Fruit fly (Drosophila melanogaster) whole organism, embryonic: ENCODE measurements around the gene ScpX.

Experiments used
- Ada2b ChIP-seq: fragments of 200-800 bp; sonication (Bioruptor generic); IDR thresholded peaks from 2 replicates; pipeline ENCODE4 v1.3.6; 2022; ENCODE audit warnings: missing biosample characterization, missing genetic modification characterization
- CG10979 ChIP-seq: fragments of 200-800 bp; sonication (Bioruptor generic); optimal IDR thresholded peaks from 2 replicates; lab custom pipeline; 2018; ENCODE audit warnings: missing biosample characterization, mild to moderate bottlenecking, missing genetic modification characterization, moderate library complexity
- CG11093 ChIP-seq: fragments of 200-800 bp; sonication (Bioruptor generic); IDR thresholded peaks from 3 replicates; pipeline ENCODE4 v1.3.6; 2022; ENCODE audit warnings: missing biosample characterization, missing genetic modification characterization
- CG11247 ChIP-seq: fragments of 200-800 bp; sonication (Bioruptor generic); IDR thresholded peaks from 2 replicates; pipeline ENCODE4 v1.3.6; 2022; ENCODE audit warnings: missing biosample characterization, missing genetic modification characterization
- CG15696 ChIP-seq: fragments of 200-800 bp; sonication (Bioruptor generic); optimal IDR thresholded peaks from 2 replicates; lab custom pipeline; 2019; ENCODE audit warnings: missing biosample characterization, mild to moderate bottlenecking, missing genetic modification characterization, moderate library complexity
- CG1602 ChIP-seq: fragments of 200-800 bp; sonication (Bioruptor generic); optimal IDR thresholded peaks from 3 replicates; lab custom pipeline; 2016; ENCODE audit warnings: missing biosample characterization, missing genetic modification characterization
- CG16779 ChIP-seq: fragments of 200-800 bp; sonication (Bioruptor generic); IDR thresholded peaks from 2 replicates; pipeline ENCODE4 v1.3.6; 2022; ENCODE audit warnings: missing biosample characterization, missing genetic modification characterization
- CG18599 ChIP-seq: fragments of 200-800 bp; sonication (Bioruptor generic); optimal IDR thresholded peaks from 3 replicates; lab custom pipeline; 2017; ENCODE audit warnings: missing biosample characterization, missing genetic modification characterization, mild to moderate bottlenecking, moderate library complexity, missing genetic modification reagents
- CG2712 ChIP-seq: fragments of 200-800 bp; optimal IDR thresholded peaks from 3 replicates; lab custom pipeline; 2019; ENCODE audit warnings: missing biosample characterization, mild to moderate bottlenecking, missing genetic modification characterization, moderate library complexity
- CG30020 ChIP-seq: fragments of 200-800 bp; optimal IDR thresholded peaks from 2 replicates; lab custom pipeline; 2019; ENCODE audit warnings: missing biosample characterization, mild to moderate bottlenecking, missing genetic modification characterization, moderate library complexity
- CG30403 ChIP-seq: fragments of 200-800 bp; sonication (Bioruptor generic); optimal IDR thresholded peaks from 3 replicates; lab custom pipeline; 2016; ENCODE audit warnings: missing biosample characterization, missing genetic modification characterization
- CG31365 ChIP-seq: fragments of 200-800 bp; sonication (Bioruptor generic); optimal IDR thresholded peaks from 2 replicates; lab custom pipeline; 2018; ENCODE audit warnings: missing biosample characterization, mild to moderate bottlenecking, missing genetic modification characterization
- CG32772 ChIP-seq: fragments of 200-800 bp; sonication (Bioruptor generic); IDR thresholded peaks from 2 replicates; pipeline ENCODE4 v1.3.6; 2022; ENCODE audit warnings: missing biosample characterization, missing genetic modification characterization
- CG34224 ChIP-seq: fragments of 200-800 bp; sonication (Bioruptor generic); IDR thresholded peaks from 3 replicates; pipeline ENCODE4 v1.3.6; 2022; ENCODE audit warnings: missing biosample characterization, missing genetic modification characterization; ENCODE audit not compliant: partially characterized antibody
- CG42726 ChIP-seq: fragments of 200-800 bp; sonication (Bioruptor generic); IDR thresholded peaks from 2 replicates; pipeline ENCODE4 v1.3.6; 2022; ENCODE audit warnings: missing biosample characterization, missing genetic modification characterization; ENCODE audit not compliant: partially characterized antibody
- CG6813 ChIP-seq: fragments of 200-800 bp; sonication (Bioruptor generic); optimal IDR thresholded peaks from 2 replicates; lab custom pipeline; 2017; ENCODE audit warnings: missing biosample characterization, missing genetic modification characterization, mild to moderate bottlenecking, moderate library complexity, missing genetic modification reagents
- CG7271 ChIP-seq: fragments of 200-800 bp; sonication (Bioruptor generic); optimal IDR thresholded peaks from 2 replicates; lab custom pipeline; 2018; ENCODE audit warnings: missing biosample characterization, mild to moderate bottlenecking, missing genetic modification characterization, moderate library complexity
- CG7745 ChIP-seq: fragments of 200-800 bp; sonication (Bioruptor generic); optimal IDR thresholded peaks from 2 replicates; lab custom pipeline; 2018; ENCODE audit warnings: missing biosample characterization, mild to moderate bottlenecking, missing genetic modification characterization, moderate library complexity
- CG8290 ChIP-seq, 3 experiments: fragments of 200-800 bp; sonication (Bioruptor generic); optimal IDR thresholded peaks; 2 replicates each; lab custom pipeline; 2016 to 2019; ENCODE audit warnings: missing biosample characterization in 3 of 3, missing genetic modification characterization in 3 of 3, mild to moderate bottlenecking in 2 of 3, moderate library complexity in 1 of 3
- Gug ChIP-seq: fragments of 200-800 bp; sonication (Bioruptor generic); IDR thresholded peaks from 4 replicates; pipeline ENCODE4 v1.3.6; 2022; ENCODE audit warnings: missing biosample characterization, missing genetic modification characterization
- H15 ChIP-seq: fragments of 200-800 bp; sonication (Bioruptor generic); IDR thresholded peaks from 3 replicates; pipeline ENCODE4 v1.3.6; 2022; ENCODE audit warnings: missing biosample characterization, missing genetic modification characterization
- Jarid2 ChIP-seq: fragments of 200-800 bp; sonication (Bioruptor generic); optimal IDR thresholded peaks from 3 replicates; lab custom pipeline; 2017; ENCODE audit warnings: mild to moderate bottlenecking, missing biosample characterization, missing genetic modification reagents, missing genetic modification characterization
- Lim3 ChIP-seq: fragments of 200-800 bp; sonication (Bioruptor generic); IDR thresholded peaks from 2 replicates; pipeline ENCODE4 v1.3.6; 2022; ENCODE audit warnings: missing biosample characterization, missing genetic modification characterization
- Meics ChIP-seq: fragments of 200-800 bp; sonication (Bioruptor generic); optimal IDR thresholded peaks from 2 replicates; lab custom pipeline; 2017; ENCODE audit warnings: missing biosample characterization, mild to moderate bottlenecking, missing genetic modification characterization
- NC2α ChIP-seq: fragments of 200-800 bp; sonication (Bioruptor generic); optimal IDR thresholded peaks from 2 replicates; lab custom pipeline; 2016; ENCODE audit warnings: missing biosample characterization, missing genetic modification characterization
- Sox100B ChIP-seq: fragments of 200-800 bp; sonication (Bioruptor generic); optimal IDR thresholded peaks from 3 replicates; lab custom pipeline; 2018; ENCODE audit warnings: missing biosample characterization, mild to moderate bottlenecking, missing genetic modification characterization
- Usf ChIP-seq: fragments of 200-800 bp; sonication (Bioruptor generic); optimal IDR thresholded peaks from 2 replicates; lab custom pipeline; 2017; ENCODE audit warnings: missing genotype, missing biosample characterization, missing genetic modification characterization
- Xrp1 ChIP-seq: fragments of 200-800 bp; sonication (Bioruptor generic); IDR thresholded peaks from 2 replicates; pipeline ENCODE4 v1.3.6; 2022; ENCODE audit warnings: missing biosample characterization, missing genetic modification characterization
- YL-1 ChIP-seq: fragments of 200-800 bp; sonication (Bioruptor generic); optimal IDR thresholded peaks from 3 replicates; lab custom pipeline; 2017; ENCODE audit warnings: missing biosample characterization, mild to moderate bottlenecking, missing genetic modification characterization
- bigmax ChIP-seq: fragments of 200-800 bp; sonication (Bioruptor generic); optimal IDR thresholded peaks from 2 replicates; lab custom pipeline; 2018; ENCODE audit warnings: missing biosample characterization, mild to moderate bottlenecking, missing genetic modification characterization
- bowl ChIP-seq: fragments of 200-800 bp; sonication (Bioruptor generic); IDR thresholded peaks from 2 replicates; pipeline ENCODE4 v1.3.6; 2022; ENCODE audit warnings: missing biosample characterization, missing genetic modification characterization
- btn ChIP-seq: fragments of 200-800 bp; sonication (Bioruptor generic); optimal IDR thresholded peaks from 2 replicates; lab custom pipeline; 2016; ENCODE audit warnings: missing biosample characterization, missing genetic modification characterization
- corto ChIP-seq: fragments of 200-800 bp; sonication (Bioruptor generic); optimal IDR thresholded peaks from 2 replicates; lab custom pipeline; 2016; ENCODE audit warnings: missing biosample characterization, mild to moderate bottlenecking, missing genetic modification characterization, moderate library complexity
- croc ChIP-seq: fragments of 200-800 bp; sonication (Bioruptor generic); conservative IDR thresholded peaks from 3 replicates; pipeline ENCODE4 v1.3.6; 2022; ENCODE audit warnings: missing biosample characterization, missing genetic modification characterization
- dati ChIP-seq: fragments of 200-800 bp; sonication (Bioruptor generic); IDR thresholded peaks from 2 replicates; pipeline ENCODE4 v1.3.6; 2022; ENCODE audit warnings: missing biosample characterization, missing genetic modification characterization
- dysf ChIP-seq: fragments of 200-800 bp; sonication (Bioruptor generic); IDR thresholded peaks from 3 replicates; pipeline ENCODE4 v1.3.6; 2022; ENCODE audit warnings: missing biosample characterization, missing genetic modification characterization
- eve ChIP-seq, 2 experiments: fragments of >200 bp; optimal IDR thresholded peaks; 2 replicates each; lab custom pipeline; 2017; ENCODE audit warnings: missing biosample characterization in 2 of 2, missing genetic modification characterization in 2 of 2
- fd3F ChIP-seq: fragments of 200-800 bp; sonication (Bioruptor generic); optimal IDR thresholded peaks from 2 replicates; lab custom pipeline; 2018; ENCODE audit warnings: missing biosample characterization, mild to moderate bottlenecking, missing genetic modification characterization, moderate library complexity
- fru ChIP-seq: fragments of >200 bp; optimal IDR thresholded peaks from 2 replicates; lab custom pipeline; 2017
- gt ChIP-seq: fragments of 200-800 bp; sonication (Bioruptor generic); IDR thresholded peaks from 2 replicates; pipeline ENCODE4 v1.3.6; 2022; ENCODE audit warnings: missing biosample characterization, missing genetic modification characterization
- lab ChIP-seq: fragments of 200-800 bp; sonication (Bioruptor generic); optimal IDR thresholded peaks from 3 replicates; lab custom pipeline; 2017; ENCODE audit warnings: missing biosample characterization, missing genetic modification characterization, mild to moderate bottlenecking, moderate library complexity, missing genetic modification reagents
- lmd ChIP-seq: fragments of 200-800 bp; sonication (Bioruptor generic); IDR thresholded peaks from 2 replicates; pipeline ENCODE4 v1.3.6; 2022; ENCODE audit warnings: missing biosample characterization, missing genetic modification characterization
- rib ChIP-seq: fragments of 200-800 bp; sonication (Bioruptor generic); IDR thresholded peaks from 2 replicates; pipeline ENCODE4 v1.3.6; 2022; ENCODE audit warnings: missing biosample characterization, missing genetic modification characterization
- row ChIP-seq: fragments of 200-800 bp; sonication (Bioruptor generic); IDR thresholded peaks from 3 replicates; pipeline ENCODE4 v1.3.6; 2022; ENCODE audit warnings: missing biosample characterization, missing genetic modification characterization
- sisA ChIP-seq: fragments of 200-800 bp; sonication (Bioruptor generic); IDR thresholded peaks from 2 replicates; pipeline ENCODE4 v1.3.6; 2022; ENCODE audit warnings: missing biosample characterization, missing genetic modification characterization
- sr ChIP-seq: fragments of 200-800 bp; sonication (Bioruptor generic); IDR thresholded peaks from 3 replicates; pipeline ENCODE4 v1.3.6; 2022; ENCODE audit warnings: missing biosample characterization, missing genetic modification characterization
- unc-4 ChIP-seq: fragments of 200-800 bp; sonication (Bioruptor generic); IDR thresholded peaks from 2 replicates; pipeline ENCODE4 v1.3.6; 2022; ENCODE audit warnings: missing biosample characterization, missing genetic modification characterization; ENCODE audit not compliant: partially characterized antibody
- yki ChIP-seq: fragments of >200 bp; optimal IDR thresholded peaks from 3 replicates; lab custom pipeline; 2018
- zen ChIP-seq: fragments of 200-800 bp; sonication (Bioruptor generic); optimal IDR thresholded peaks from 3 replicates; lab custom pipeline; 2018; ENCODE audit warnings: missing biosample characterization, mild to moderate bottlenecking, missing genetic modification characterization, moderate library complexity

The ScpX gene

DNA sequence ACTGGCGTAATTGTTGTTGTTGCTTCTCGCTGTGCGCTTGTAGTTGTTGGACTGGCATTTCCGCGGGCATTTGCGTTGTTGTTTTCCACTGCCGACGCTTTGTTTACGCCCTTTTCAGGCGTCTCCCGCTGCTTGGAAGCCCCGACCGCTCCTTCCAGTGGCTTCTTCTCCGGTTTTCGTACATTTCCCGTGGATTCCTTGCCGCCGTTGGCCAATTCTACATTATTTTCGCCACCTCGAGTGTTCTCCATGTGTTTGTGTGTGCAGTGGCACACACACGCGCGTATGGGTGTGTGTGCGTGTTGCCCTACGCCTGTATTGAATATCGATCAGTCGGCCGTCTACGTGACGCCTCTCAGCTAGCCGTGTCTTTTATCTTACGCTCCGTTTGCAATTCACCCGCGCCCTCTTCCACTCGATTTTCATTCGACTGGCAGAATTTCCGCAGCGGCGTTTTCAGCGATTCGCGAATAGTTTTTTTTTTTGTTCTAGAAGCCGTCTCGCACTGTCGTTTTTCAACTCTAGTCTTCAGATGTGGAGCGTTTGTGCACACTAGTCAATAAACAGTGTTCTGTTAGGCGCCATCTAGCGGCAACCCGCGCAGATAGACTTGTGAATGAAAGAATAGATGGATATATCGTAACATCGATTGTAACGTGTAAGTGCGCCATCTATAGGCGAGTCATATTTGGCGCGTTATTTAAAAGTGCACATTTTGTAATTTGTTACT lies 8.3 kb downstream of the ScpX start, which contains the start of gene CG10600 (continued):
- peak; percentile 44 for TF ChIP-seq Ada2b (GFP tag; lab: Robert Waterston, UW)
- TF ChIP-seq Xrp1 (GFP tag; lab: Robert Waterston, UW), result peak; percentile 67
- peak; percentile 75 for TF ChIP-seq CG1602 (GFP tag; lab: Kevin White, UChicago)
- TF ChIP-seq rib (GFP tag; lab: Robert Waterston, UW), result peak; percentile 96
- TF ChIP-seq eve (GFP tag; optimal IDR thresholded peaks at IDR 0.05; lab: Kevin White, UChicago), result no peak
- TF ChIP-seq bowl (GFP tag; lab: Robert Waterston, UW), result no peak
- TF ChIP-seq corto, result no peak
- TF ChIP-seq Meics (GFP tag; lab: Kevin White, UChicago), result peak; percentile 76
- TF ChIP-seq CG11093 (GFP tag; lab: Robert Waterston, UW), result no peak
- peak; percentile 73 for TF ChIP-seq zen
- TF ChIP-seq Usf (GFP tag; lab: Kevin White, UChicago), result peak; percentile 53
- peak; percentile 50 for TF ChIP-seq CG10979 (tag; lab: Kevin White, UChicago)
- TF ChIP-seq CG31365 (tag; lab: Kevin White, UChicago), result peak; percentile 67
- peak; percentile 60 for TF ChIP-seq Jarid2 (GFP tag; lab: Kevin White, UChicago)
- TF ChIP-seq CG11247, result peak; percentile 79
- peak; percentile 86 for TF ChIP-seq CG30403 (GFP tag; lab: Kevin White, UChicago)
- peak; percentile 86 for TF ChIP-seq unc-4 (GFP tag; lab: Robert Waterston, UW)
- peak; percentile 98 for TF ChIP-seq YL-1 (GFP tag; lab: Kevin White, UChicago)
- TF ChIP-seq NC2α (GFP tag; lab: Kevin White, UChicago), result peak; percentile 59
- TF ChIP-seq btn (GFP tag; lab: Kevin White, UChicago), result peak; percentile 78
- no peak for TF ChIP-seq Sox100B (GFP tag; lab: Kevin White, UChicago)
- TF ChIP-seq lmd (GFP tag; lab: Robert Waterston, UW), result peak; percentile 59; the same call in 1 of the 2 replicates
- TF ChIP-seq CG7271 (tag; lab: Kevin White, UChicago), result no peak
- TF ChIP-seq CG18599 (GFP tag; lab: Kevin White, UChicago), result peak; percentile 86
- peak; percentile 88; the same call in 2 of the 3 replicates for TF ChIP-seq CG34224 (GFP tag; lab: Robert Waterston, UW)
- peak; percentile 91 for TF ChIP-seq CG42726 (GFP tag; lab: Robert Waterston, UW)
- TF ChIP-seq CG16779 (GFP tag; lab: Robert Waterston, UW), result peak; percentile 74
- peak; percentile 55 for TF ChIP-seq row (GFP tag; lab: Robert Waterston, UW)
- no peak for TF ChIP-seq yki (lab: Kevin White, UChicago)
- TF ChIP-seq CG8290 (GFP tag; optimal IDR thresholded peaks at IDR 0.05; lab: Kevin White, UChicago), result peak; percentile 98
- peak; percentile 75 to 95 for TF ChIP-seq CG8290 (tag; optimal IDR thresholded peaks at IDR 0.05; lab: Kevin White, UChicago)
- TF ChIP-seq CG30020 (tag; lab: Kevin White, UChicago), result peak; percentile 26
- no peak for TF ChIP-seq croc
- TF ChIP-seq bigmax (GFP tag; lab: Kevin White, UChicago), result peak; percentile 18
- TF ChIP-seq CG32772 (GFP tag; lab: Robert Waterston, UW), result peak; percentile 91
- TF ChIP-seq sr (GFP tag; lab: Robert Waterston, UW), result 0 out of 3 replicates have a peak, but pooled peaks have one; percentile 11
- no peak for TF ChIP-seq CG7745 (tag; lab: Kevin White, UChicago)
- peak; percentile 89 for TF ChIP-seq lab
- peak; percentile 56 for TF ChIP-seq CG6813 (GFP tag; lab: Kevin White, UChicago)
- TF ChIP-seq gt (GFP tag; lab: Robert Waterston, UW), result peak; percentile 47; the same call in 1 of the 2 replicates
- TF ChIP-seq dati (GFP tag; lab: Robert Waterston, UW), result peak; percentile 46; the same call in 1 of the 2 replicates
- TF ChIP-seq sisA (GFP tag; lab: Robert Waterston, UW), result peak; percentile 70
- peak; percentile 94 for TF ChIP-seq CG2712 (tag; lab: Kevin White, UChicago)
- TF ChIP-seq fd3F (GFP tag; lab: Kevin White, UChicago), result peak; percentile 58
- peak; percentile 53; the same call in 1 of the 3 replicates for TF ChIP-seq H15 (GFP tag; lab: Robert Waterston, UW)
- peak; percentile 66; the same call in 3 of the 4 replicates for TF ChIP-seq Gug (GFP tag; lab: Robert Waterston, UW)
- no peak for TF ChIP-seq fru (lab: Kevin White, UChicago)
- TF ChIP-seq CG15696 (tag; lab: Kevin White, UChicago), result peak; percentile 71
- peak; percentile 77 for TF ChIP-seq dysf (GFP tag; lab: Robert Waterston, UW)
- no peak for TF ChIP-seq Lim3 (GFP tag; lab: Robert Waterston, UW)
